In the genomic region with DNA sequence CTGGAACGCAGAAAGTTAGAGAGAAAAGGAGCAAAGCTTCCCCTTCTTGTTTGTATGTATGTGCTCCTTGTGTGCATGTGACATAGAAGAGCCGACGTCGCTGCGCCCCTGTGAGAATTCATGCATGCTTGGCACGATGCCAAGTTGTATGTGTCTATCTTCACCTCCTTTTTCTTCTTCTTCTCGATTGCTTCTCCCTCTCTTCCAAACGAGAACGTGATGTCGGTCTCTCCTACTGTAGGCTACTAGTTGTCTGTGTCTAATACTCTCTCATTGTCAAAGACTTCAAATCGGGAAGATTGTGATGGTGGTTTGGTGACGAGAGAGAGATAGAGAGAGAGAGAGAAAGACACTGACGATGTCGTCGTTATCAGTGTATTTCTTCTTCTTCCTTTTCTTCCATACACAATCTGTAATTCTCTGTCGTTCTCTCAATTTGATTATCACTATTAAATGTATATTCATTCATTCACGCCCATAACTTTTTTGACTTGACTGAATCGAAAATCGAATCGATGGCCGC, we compare ENCODE assay signal across 3 worm cellular contexts.
TF ChIP-seq lines count a peak whose summit lies in the region.

No protein-coding gene starts in this region.

TF ChIP-seq in whole organism, L1 larva, 84 proteins besides CTCF, POLR2A, EP300 and RAD21 (continued from another document and continues in another):
- peak; percentile 72 for TF ChIP-seq nhr-19 (GFP tag; conservative IDR thresholded peaks at IDR 0.05; lab: Robert Waterston, UW)
- TF ChIP-seq C34B4.2 (tag; optimal IDR thresholded peaks at IDR 0.05; lab: Kevin White, UChicago): no peak
- TF ChIP-seq elt-2 (tag; optimal IDR thresholded peaks at IDR 0.05; lab: Kevin White, UChicago): peak; percentile 91
- peak; percentile 68 to 73 (median 69) for TF ChIP-seq ceh-82 (tag; optimal IDR thresholded peaks at IDR 0.05; lab: Kevin White, UChicago)
- peak; percentile 77 for TF ChIP-seq pax-3 (tag; optimal IDR thresholded peaks at IDR 0.05; lab: Kevin White, UChicago)
- TF ChIP-seq jun-1 (tag; optimal IDR thresholded peaks at IDR 0.05; lab: Kevin White, UChicago): peak; percentile 84
- TF ChIP-seq zag-1 (tag; optimal IDR thresholded peaks at IDR 0.05; lab: Kevin White, UChicago): peak; percentile 71
- peak; percentile 52 to 55 for TF ChIP-seq egl-27 (tag; optimal IDR thresholded peaks at IDR 0.05; lab: Kevin White, UChicago)
- peak; percentile 60 for TF ChIP-seq grh-1 (GFP tag; IDR thresholded peaks at IDR 0.05; lab: Robert Waterston, UW)
- no peak for TF ChIP-seq sptf-1 (tag; optimal IDR thresholded peaks at IDR 0.05; lab: Kevin White, UChicago)
- peak; percentile 79 for TF ChIP-seq blmp-1 (tag; optimal IDR thresholded peaks at IDR 0.05; lab: Kevin White, UChicago)
- TF ChIP-seq lir-3 (tag; optimal IDR thresholded peaks at IDR 0.05; lab: Kevin White, UChicago; ENCODE audit: poor library complexity): peak; percentile 62
- TF ChIP-seq nhr-237 (tag; optimal IDR thresholded peaks at IDR 0.05; lab: Kevin White, UChicago): no peak
- peak; percentile 82 for TF ChIP-seq C16A3.4 (tag; optimal IDR thresholded peaks at IDR 0.05; lab: Kevin White, UChicago)
- TF ChIP-seq nhr-90 (tag; optimal IDR thresholded peaks at IDR 0.05; lab: Kevin White, UChicago; ENCODE audit: poor library complexity): peak; percentile 85
- peak; percentile 98 for TF ChIP-seq nhr-85 (tag; lab: Kevin White, UChicago)
- TF ChIP-seq sox-4 (tag; optimal IDR thresholded peaks at IDR 0.05; lab: Kevin White, UChicago): peak; percentile 73
- TF ChIP-seq unc-86 (tag; optimal IDR thresholded peaks at IDR 0.05; lab: Kevin White, UChicago): peak; percentile 92
- TF ChIP-seq ets-5 (GFP tag; IDR thresholded peaks at IDR 0.05; lab: Robert Waterston, UW): no peak
- TF ChIP-seq ztf-4 (tag; optimal IDR thresholded peaks at IDR 0.05; lab: Kevin White, UChicago): peak; percentile 78
- TF ChIP-seq nhr-77 (tag; optimal IDR thresholded peaks at IDR 0.05; lab: Kevin White, UChicago): peak; percentile 61
- peak; percentile 74 to 95 for TF ChIP-seq lsy-2 (tag; optimal IDR thresholded peaks at IDR 0.05; lab: Kevin White, UChicago)
- peak; percentile 20 to 92 for TF ChIP-seq mdl-1 (tag; optimal IDR thresholded peaks at IDR 0.05; lab: Kevin White, UChicago)
- peak; percentile 36 for TF ChIP-seq snpc-4 (tag; optimal IDR thresholded peaks at IDR 0.05; lab: Kevin White, UChicago)
- TF ChIP-seq unc-62 (GFP tag; optimal IDR thresholded peaks at IDR 0.05; lab: Kevin White, UChicago): no peak
- TF ChIP-seq dpl-1 (GFP tag; optimal IDR thresholded peaks at IDR 0.05; lab: Kevin White, UChicago): peak in 2 of 3 experiments; percentile 27 to 48
- TF ChIP-seq snu-23 (GFP tag; optimal IDR thresholded peaks at IDR 0.05; lab: Kevin White, UChicago): peak; percentile 88
- no peak for TF ChIP-seq lin-15B (tag; optimal IDR thresholded peaks at IDR 0.05; lab: Kevin White, UChicago)
- peak; percentile 86 for TF ChIP-seq tbx-2 (tag; optimal IDR thresholded peaks at IDR 0.05; lab: Kevin White, UChicago)
- TF ChIP-seq fkh-10 (GFP tag; optimal IDR thresholded peaks at IDR 0.05; lab: Kevin White, UChicago): peak; percentile 86
- peak; percentile 28 for TF ChIP-seq ceh-8 (GFP tag; optimal IDR thresholded peaks at IDR 0.05; lab: Kevin White, UChicago)
- TF ChIP-seq rnt-1 (tag; optimal IDR thresholded peaks at IDR 0.05; lab: Kevin White, UChicago): peak; percentile 47
- TF ChIP-seq tlp-1 (tag; optimal IDR thresholded peaks at IDR 0.05; lab: Kevin White, UChicago): no peak
- peak; percentile 38 for TF ChIP-seq sup-37 (GFP tag; optimal IDR thresholded peaks at IDR 0.05; lab: Kevin White, UChicago)
- TF ChIP-seq efl-3 (GFP tag; optimal IDR thresholded peaks at IDR 0.05; lab: Kevin White, UChicago): no peak
- TF ChIP-seq unc-98 (GFP tag; IDR thresholded peaks at IDR 0.05; lab: Robert Waterston, UW): no peak
- TF ChIP-seq irx-1 (tag; optimal IDR thresholded peaks at IDR 0.05; lab: Kevin White, UChicago): peak; percentile 68
- TF ChIP-seq hlh-17 (GFP tag; optimal IDR thresholded peaks at IDR 0.05; lab: Kevin White, UChicago; ENCODE audit: borderline replicate concordance): no peak
- TF ChIP-seq fkh-4 (tag; optimal IDR thresholded peaks at IDR 0.05; lab: Kevin White, UChicago; ENCODE audit: borderline replicate concordance): peak; percentile 11
- peak; percentile 36 for TF ChIP-seq hpl-2 (GFP tag; optimal IDR thresholded peaks at IDR 0.05; lab: Kevin White, UChicago)
- peak; percentile 87 for TF ChIP-seq swsn-7 (tag; optimal IDR thresholded peaks at IDR 0.05; lab: Kevin White, UChicago)

TF ChIP-seq in whole organism, L3 larva, 47 proteins besides CTCF, POLR2A, EP300 and RAD21 (continued from another document):
- TF ChIP-seq nhr-76 (tag; optimal IDR thresholded peaks at IDR 0.05; lab: Kevin White, UChicago) (peak; percentile 36), ceh-9 (tag; optimal IDR thresholded peaks at IDR 0.05; lab: Kevin White, UChicago) (no peak), egl-5 (tag; optimal IDR thresholded peaks at IDR 0.05; lab: Kevin White, UChicago) (peak; percentile 34), fkh-10 (GFP tag; optimal IDR thresholded peaks at IDR 0.05; lab: Kevin White, UChicago) (peak; percentile 73), nhr-25 (tag; optimal IDR thresholded peaks at IDR 0.05; lab: Kevin White, UChicago) (peak; percentile 92), eor-1 (tag; optimal IDR thresholded peaks at IDR 0.05; lab: Kevin White, UChicago) (no peak), mml-1 (tag; optimal IDR thresholded peaks at IDR 0.05; lab: Kevin White, UChicago) (no peak), sea-2 (GFP tag; optimal IDR thresholded peaks at IDR 0.05; lab: Kevin White, UChicago) (peak; percentile 14), fos-1 (tag; optimal IDR thresholded peaks at IDR 0.05; lab: Kevin White, UChicago) (peak; percentile 43), elt-2 (tag; optimal IDR thresholded peaks at IDR 0.05; lab: Kevin White, UChicago) (peak; percentile 96), skn-1 (tag; optimal IDR thresholded peaks at IDR 0.05; lab: Kevin White, UChicago) (peak; percentile 76), mdl-1 (tag; optimal IDR thresholded peaks at IDR 0.05; lab: Kevin White, UChicago) (peak; percentile 90), unc-62 (GFP tag; optimal IDR thresholded peaks at IDR 0.05; lab: Kevin White, UChicago) (peak; percentile 71), lsy-12 (tag; optimal IDR thresholded peaks at IDR 0.05; lab: Kevin White, UChicago) (peak; percentile 81), jun-1 (tag; optimal IDR thresholded peaks at IDR 0.05; lab: Kevin White, UChicago) (peak; percentile 94), ztf-4 (tag; optimal IDR thresholded peaks at IDR 0.05; lab: Kevin White, UChicago) (no peak), pqm-1 (tag; optimal IDR thresholded peaks at IDR 0.05; lab: Kevin White, UChicago) (peak; percentile 96), nhr-12 (tag; optimal IDR thresholded peaks at IDR 0.05; lab: Kevin White, UChicago) (no peak), nhr-23 (tag; optimal IDR thresholded peaks at IDR 0.05; lab: Kevin White, UChicago) (peak; percentile 68), nhr-67 (tag; optimal IDR thresholded peaks at IDR 0.05; lab: Kevin White, UChicago) (no peak), nhr-28 (tag; optimal IDR thresholded peaks at IDR 0.05; lab: Kevin White, UChicago) (no peak), nhr-237 (tag; optimal IDR thresholded peaks at IDR 0.05; lab: Kevin White, UChicago) (no peak), egl-27 (tag; optimal IDR thresholded peaks at IDR 0.05; lab: Kevin White, UChicago) (peak; percentile 27), ama-1 (optimal IDR thresholded peaks at IDR 0.05; lab: Kevin White, UChicago) (no peak), hmg-11 (tag; optimal IDR thresholded peaks at IDR 0.05; lab: Kevin White, UChicago) (peak; percentile 68), ceh-28 (tag; optimal IDR thresholded peaks at IDR 0.05; lab: Kevin White, UChicago) (peak; percentile 83), daf-12 (tag; optimal IDR thresholded peaks at IDR 0.05; lab: Kevin White, UChicago) (no peak), lin-15B (tag; optimal IDR thresholded peaks at IDR 0.05; lab: Kevin White, UChicago) (peak; percentile 49), snpc-4 (tag; optimal IDR thresholded peaks at IDR 0.05; lab: Kevin White, UChicago) (peak; percentile 75)
TF ChIP-seq in whole organism, L3 larva: peak in this region for 30.

TF ChIP-seq in whole organism, young adult, 124 proteins besides CTCF, POLR2A, EP300 and RAD21 (continued from another document):
- TF ChIP-seq F57C9.4 (tag; optimal IDR thresholded peaks at IDR 0.05; lab: Kevin White, UChicago) (no peak), unc-62 (GFP tag; optimal IDR thresholded peaks at IDR 0.05; lab: Kevin White, UChicago) (peak; percentile 74), hrde-1 (tag; optimal IDR thresholded peaks at IDR 0.05; lab: Kevin White, UChicago; ENCODE audit: borderline replicate concordance) (no peak), T07F8.4 (tag; optimal IDR thresholded peaks at IDR 0.05; lab: Kevin White, UChicago) (no peak), cebp-1 (GFP tag; IDR thresholded peaks at IDR 0.05; lab: Robert Waterston, UW) (peak; percentile 55), cebp-1 (tag; optimal IDR thresholded peaks at IDR 0.05; lab: Kevin White, UChicago) (peak; percentile 81), K12H6.12 (tag; optimal IDR thresholded peaks at IDR 0.05; lab: Kevin White, UChicago) (peak; percentile 81), bed-1 (GFP tag; IDR thresholded peaks at IDR 0.05; lab: Robert Waterston, UW) (no peak), ceh-79 (tag; optimal IDR thresholded peaks at IDR 0.05; lab: Kevin White, UChicago) (no peak), Y79H2A.3 (GFP tag; conservative IDR thresholded peaks at IDR 0.05; lab: Robert Waterston, UW) (no peak), lsl-1 (GFP tag; optimal IDR thresholded peaks at IDR 0.05; lab: Kevin White, UChicago) (peak; percentile 9), ztf-3 (GFP tag; optimal IDR thresholded peaks at IDR 0.05; lab: Kevin White, UChicago) (peak; percentile 76), atf-7 (tag; optimal IDR thresholded peaks at IDR 0.05; lab: Kevin White, UChicago) (peak; percentile 90), C17E4.6 (GFP tag; IDR thresholded peaks at IDR 0.05; lab: Robert Waterston, UW) (no peak), snpc-4 (GFP tag; optimal IDR thresholded peaks at IDR 0.05; lab: Kevin White, UChicago) (peak; percentile 22), snpc-4 (tag; optimal IDR thresholded peaks at IDR 0.05; lab: Kevin White, UChicago) (peak; percentile 29 to 69 (median 43)), K11D2.4 (GFP tag; IDR thresholded peaks at IDR 0.05; lab: Robert Waterston, UW) (peak; percentile 74), nhr-27 (tag; optimal IDR thresholded peaks at IDR 0.05; lab: Kevin White, UChicago) (no peak), ZK185.1 (tag; optimal IDR thresholded peaks at IDR 0.05; lab: Kevin White, UChicago; ENCODE audit: poor library complexity, severe bottlenecking) (peak; percentile 84), ets-4 (GFP tag; optimal IDR thresholded peaks at IDR 0.05; lab: Kevin White, UChicago) (peak; percentile 80), nfyb-1 (GFP tag; IDR thresholded peaks at IDR 0.05; lab: Robert Waterston, UW) (0 out of 2 replicates have a peak, but pooled peaks have one; percentile 68), chd-7 (tag; optimal IDR thresholded peaks at IDR 0.05; lab: Kevin White, UChicago) (peak; percentile 71), Y53G8AR.9 (GFP tag; conservative IDR thresholded peaks at IDR 0.05; lab: Robert Waterston, UW) (no peak), B0035.1 (tag; optimal IDR thresholded peaks at IDR 0.05; lab: Kevin White, UChicago) (no peak), gei-17 (GFP tag; optimal IDR thresholded peaks at IDR 0.05; lab: Kevin White, UChicago) (no peak), lin-26 (GFP tag; IDR thresholded peaks at IDR 0.05; lab: Robert Waterston, UW) (peak; percentile 69; the same call in 1 of the 2 replicates), nhr-80 (tag; optimal IDR thresholded peaks at IDR 0.05; lab: Kevin White, UChicago) (peak; percentile 99), egrh-3 (GFP tag; IDR thresholded peaks at IDR 0.05; lab: Robert Waterston, UW) (peak; percentile 25; the same call in 1 of the 2 replicates), sptf-2 (GFP tag; optimal IDR thresholded peaks at IDR 0.05; lab: Kevin White, UChicago) (no peak), nhr-120 (GFP tag; IDR thresholded peaks at IDR 0.05; lab: Robert Waterston, UW) (no peak), F22D6.2 (tag; optimal IDR thresholded peaks at IDR 0.05; lab: Kevin White, UChicago) (peak; percentile 29), hlh-12 (tag; optimal IDR thresholded peaks at IDR 0.05; lab: Kevin White, UChicago) (no peak), lin-35 (GFP tag; optimal IDR thresholded peaks at IDR 0.05; lab: Kevin White, UChicago) (peak in 1 of 3 experiments; percentile 74), attf-6 (GFP tag; IDR thresholded peaks at IDR 0.05; lab: Robert Waterston, UW) (no peak)
